Worm (Caenorhabditis elegans) whole organism, L2 larva: ENCODE measurements around the gene agt-1.

ENCODE experiments used
- C34F6.9 ChIP-seq: fragments of 150-350 bp; optimal IDR thresholded peaks from 2 replicates; lab custom pipeline; 2014; ENCODE audit warnings: missing biosample characterization, missing genetic modification characterization
- F13H6.1 ChIP-seq: sonication (generic microtip); optimal IDR thresholded peaks from 2 replicates; lab custom pipeline; 2016; ENCODE audit warnings: missing genetic modification characterization, missing compliant biosample characterization
- R02D3.7 ChIP-seq: fragments of 150-350 bp; optimal IDR thresholded peaks from 2 replicates; lab custom pipeline; 2014; ENCODE audit warnings: missing biosample characterization, missing genetic modification characterization
- alr-1 ChIP-seq: fragments of 150-350 bp; optimal IDR thresholded peaks from 2 replicates; lab custom pipeline; 2014; ENCODE audit warnings: missing biosample characterization, missing genetic modification characterization
- blmp-1 ChIP-seq: sonication (generic microtip); optimal IDR thresholded peaks from 2 replicates; lab custom pipeline; 2017; ENCODE audit warnings: missing genetic modification characterization, mild to moderate bottlenecking, missing compliant biosample characterization, antibody characterized with exemption, moderate library complexity; ENCODE audit not compliant: insufficient read depth
- ceh-16 ChIP-seq: fragments of 150-350 bp; optimal IDR thresholded peaks from 2 replicates; lab custom pipeline; 2014; ENCODE audit warnings: missing biosample characterization, missing genetic modification characterization
- ceh-82 ChIP-seq: fragments of 150-350 bp; optimal IDR thresholded peaks from 2 replicates; lab custom pipeline; 2014; ENCODE audit warnings: missing biosample characterization, missing genetic modification characterization
- crh-2 ChIP-seq: sonication (generic microtip); optimal IDR thresholded peaks from 2 replicates; lab custom pipeline; 2017; ENCODE audit warnings: missing biosample characterization, missing genetic modification characterization
- egl-27 ChIP-seq: sonication (generic microtip); optimal IDR thresholded peaks from 3 replicates; lab custom pipeline; 2017; ENCODE audit warnings: missing biosample characterization, missing genetic modification reagents, missing genetic modification characterization
- elt-3 ChIP-seq: sonication (generic microtip); optimal IDR thresholded peaks from 2 replicates; lab custom pipeline; 2017; ENCODE audit warnings: missing biosample characterization, missing genetic modification characterization
- fos-1 ChIP-seq: fragments of 150-350 bp; optimal IDR thresholded peaks from 2 replicates; lab custom pipeline; 2014; ENCODE audit warnings: missing biosample characterization, missing genetic modification characterization
- gmeb-1 ChIP-seq: fragments of 150-350 bp; optimal IDR thresholded peaks from 2 replicates; lab custom pipeline; 2014; ENCODE audit warnings: missing biosample characterization, missing genetic modification characterization
- lin-11 ChIP-seq: fragments of 150-350 bp; sonication (generic microtip); optimal IDR thresholded peaks from 2 replicates; lab custom pipeline; 2014; ENCODE audit warnings: missing biosample characterization, missing genetic modification characterization, inconsistent platforms, mixed read lengths
- lsy-2 ChIP-seq, 2 experiments: fragments of 150-350 bp in 1 of 2; sonication (generic microtip) in 1 of 2; optimal IDR thresholded peaks; 2 replicates each; lab custom pipeline; 2014 to 2017; ENCODE audit warnings: missing biosample characterization in 2 of 2, missing genetic modification characterization in 2 of 2
- mab-5 ChIP-seq: fragments of 150-350 bp; optimal IDR thresholded peaks from 2 replicates; lab custom pipeline; 2014; ENCODE audit warnings: missing biosample characterization, missing genetic modification characterization
- mbf-1 ChIP-seq: sonication (generic microtip); optimal IDR thresholded peaks from 2 replicates; lab custom pipeline; 2017; ENCODE audit warnings: missing biosample characterization, missing genetic modification characterization
- nhr-10 ChIP-seq: sonication (generic microtip); optimal IDR thresholded peaks from 2 replicates; lab custom pipeline; 2017; ENCODE audit warnings: missing biosample characterization, missing genetic modification characterization
- nhr-11 ChIP-seq: fragments of 150-350 bp; optimal IDR thresholded peaks from 2 replicates; lab custom pipeline; 2014; ENCODE audit warnings: missing biosample characterization, missing genetic modification characterization
- nhr-129 ChIP-seq: fragments of 150-350 bp; optimal IDR thresholded peaks from 2 replicates; lab custom pipeline; 2014; ENCODE audit warnings: missing biosample characterization, missing genetic modification characterization
- nhr-21 ChIP-seq: fragments of 150-350 bp; optimal IDR thresholded peaks from 2 replicates; lab custom pipeline; 2014; ENCODE audit warnings: missing biosample characterization, missing genetic modification characterization
- nhr-237 ChIP-seq: fragments of 150-350 bp; optimal IDR thresholded peaks from 2 replicates; lab custom pipeline; 2014; ENCODE audit warnings: missing biosample characterization, missing genetic modification characterization
- nhr-25 ChIP-seq: fragments of 150-350 bp; sonication (generic microtip); optimal IDR thresholded peaks from 3 replicates; lab custom pipeline; 2014; ENCODE audit warnings: missing biosample characterization, missing genetic modification characterization
- sem-4 ChIP-seq: fragments of 150-350 bp; optimal IDR thresholded peaks from 2 replicates; lab custom pipeline; 2014; ENCODE audit warnings: missing biosample characterization, missing genetic modification reagents, missing genetic modification characterization
- skn-1 ChIP-seq: sonication (generic microtip); optimal IDR thresholded peaks from 2 replicates; lab custom pipeline; 2017; ENCODE audit warnings: missing biosample characterization, missing genetic modification characterization
- snpc-4 ChIP-seq: fragments of 150-350 bp; optimal IDR thresholded peaks from 2 replicates; lab custom pipeline; 2014; ENCODE audit warnings: missing biosample characterization, missing genetic modification characterization
- unc-39 ChIP-seq: fragments of 150-350 bp; optimal IDR thresholded peaks from 2 replicates; lab custom pipeline; 2014; ENCODE audit warnings: missing biosample characterization, missing genetic modification characterization
- unc-55 ChIP-seq: fragments of 150-350 bp; sonication (generic microtip); optimal IDR thresholded peaks from 3 replicates; lab custom pipeline; 2014; ENCODE audit warnings: missing biosample characterization, missing genetic modification reagents, missing genetic modification characterization
- ztf-11 ChIP-seq: sonication (generic microtip); optimal IDR thresholded peaks from 2 replicates; lab custom pipeline; 2017; ENCODE audit warnings: missing biosample characterization, missing genetic modification characterization
- ztf-4 ChIP-seq: fragments of 150-350 bp; optimal IDR thresholded peaks from 2 replicates; lab custom pipeline; 2014; ENCODE audit warnings: missing biosample characterization, missing genetic modification characterization

agt-1 gene

ce11 chrIV:13369120-13369842 lies at the start of gene agt-1:
Gene agt-1 (minus strand): TSS chrIV:13369412.
- TF ChIP-seq nhr-25, result no peak
- TF ChIP-seq lin-11 (tag; lab: Kevin White, UChicago), result no peak
- no peak for TF ChIP-seq mbf-1
- TF ChIP-seq gmeb-1, result no peak
- no peak for TF ChIP-seq ztf-11
- TF ChIP-seq mab-5, result no peak
- TF ChIP-seq fos-1, result no peak
- no peak for TF ChIP-seq R02D3.7
- no peak for TF ChIP-seq F13H6.1 (tag; lab: Kevin White, UChicago)
- no peak for TF ChIP-seq alr-1 (tag; lab: Kevin White, UChicago)
- TF ChIP-seq nhr-11 (tag; lab: Kevin White, UChicago), result no peak
- no peak for TF ChIP-seq nhr-237 (tag; lab: Kevin White, UChicago)
- TF ChIP-seq nhr-10 (tag; lab: Kevin White, UChicago), result no peak
- TF ChIP-seq sem-4 (tag; lab: Kevin White, UChicago), result no peak
- no peak for TF ChIP-seq skn-1 (tag; lab: Kevin White, UChicago)
- no peak for TF ChIP-seq egl-27 (tag; lab: Kevin White, UChicago)
- no peak for TF ChIP-seq crh-2 (tag; lab: Kevin White, UChicago)

- TF ChIP-seq nhr-237 (tag; lab: Kevin White, UChicago) (no peak), alr-1 (tag; lab: Kevin White, UChicago) (no peak), nhr-10 (tag; lab: Kevin White, UChicago) (no peak), unc-55 (GFP tag; lab: Kevin White, UChicago) (peak; percentile 38), nhr-129 (tag; lab: Kevin White, UChicago) (peak; percentile 65), elt-3 (tag; lab: Kevin White, UChicago) (no peak), C34F6.9 (tag; lab: Kevin White, UChicago) (peak; percentile 16)
Observed at ce11 chrIV:13415739-13416271, 46.6 kb upstream of the agt-1 start, which contains the start of the genes pik-1 and aptf-2. Gene pik-1 (plus strand): TSS chrIV:13416041. Gene aptf-2 (minus strand): TSS chrIV:13416051.

- peak; percentile 15 for TF ChIP-seq unc-55 (GFP tag; lab: Kevin White, UChicago)
- peak; percentile 0 for TF ChIP-seq F13H6.1 (tag; lab: Kevin White, UChicago)
- peak; percentile 53 for TF ChIP-seq C34F6.9 (tag; lab: Kevin White, UChicago)
- TF ChIP-seq ztf-11, result no peak
- peak; percentile 64 for TF ChIP-seq nhr-129 (tag; lab: Kevin White, UChicago)
Observed at ce11 chrIV:13412845-13413383, 43.7 kb upstream of the agt-1 start, which contains the start of gene gcl-1. Gene gcl-1 (minus strand): TSS chrIV:13412895.

- no peak for TF ChIP-seq nhr-25
- no peak for TF ChIP-seq crh-2 (tag; lab: Kevin White, UChicago)
- TF ChIP-seq R02D3.7, result no peak
- TF ChIP-seq blmp-1 (tag; lab: Kevin White, UChicago), result peak; percentile 32
- TF ChIP-seq unc-39 (tag; lab: Kevin White, UChicago), result no peak
- no peak for TF ChIP-seq ceh-16
- no peak for TF ChIP-seq ztf-4 (tag; lab: Kevin White, UChicago)
- TF ChIP-seq nhr-10 (tag; lab: Kevin White, UChicago), result no peak
- TF ChIP-seq, all 48 proteins: peak for 1
Observed at ce11 chrIV:13408018-13408417, 38.8 kb upstream of the agt-1 start, which contains the start of gene Y62E10A.19. Gene Y62E10A.19 (minus strand): TSS chrIV:13408306.

ce11 chrIV:13400456-13401364 lies 31.5 kb upstream of the agt-1 start, which contains the start of the genes memi-2 and cyp-31A5:
Gene memi-2 (minus strand): TSS chrIV:13400506.
Gene cyp-31A5 (plus strand): TSS chrIV:13401289.
- no peak for TF ChIP-seq ceh-82
- TF ChIP-seq nhr-21, result no peak
- no peak for TF ChIP-seq mbf-1
- no peak for TF ChIP-seq crh-2 (tag; lab: Kevin White, UChicago)
- TF ChIP-seq R02D3.7, result no peak
- no peak for TF ChIP-seq lsy-2 (tag; optimal IDR thresholded peaks at IDR 0.05; lab: Kevin White, UChicago)
- no peak for TF ChIP-seq snpc-4
- TF ChIP-seq gmeb-1, result no peak
- no peak for TF ChIP-seq fos-1
- no peak for TF ChIP-seq lin-11 (tag; lab: Kevin White, UChicago)
- TF ChIP-seq unc-39 (tag; lab: Kevin White, UChicago), result no peak
- TF ChIP-seq, all 48 proteins: peak for 0
